Fruit fly (Drosophila melanogaster) whole organism, adult: Measurements from ENCODE around the gene RhoGEF64C.

Source experiments
- CG11617 ChIP-seq: fragments of 200-800 bp; sonication (Bioruptor generic); optimal IDR thresholded peaks from 2 replicates; lab custom pipeline; 2017; ENCODE audit warnings: mild to moderate bottlenecking, missing biosample characterization, missing genetic modification reagents, missing genetic modification characterization
- CG12768 ChIP-seq: fragments of 200-800 bp; sonication (Bioruptor generic); optimal IDR thresholded peaks from 2 replicates; lab custom pipeline; 2017; ENCODE audit warnings: missing biosample characterization, missing genetic modification characterization, mild to moderate bottlenecking, moderate library complexity, missing genetic modification reagents
- CG1620 ChIP-seq: fragments of 200-800 bp; sonication (Bioruptor generic); optimal IDR thresholded peaks from 2 replicates; lab custom pipeline; 2016; ENCODE audit warnings: missing biosample characterization, missing genetic modification characterization
- CG33017 ChIP-seq: fragments of 200-800 bp; sonication (Bioruptor generic); optimal IDR thresholded peaks from 2 replicates; lab custom pipeline; 2018; ENCODE audit warnings: missing biosample characterization, mild to moderate bottlenecking, missing genetic modification characterization, moderate library complexity
- CG5204 ChIP-seq: fragments of 200-800 bp; sonication (Bioruptor generic); optimal IDR thresholded peaks from 2 replicates; lab custom pipeline; 2016; ENCODE audit warnings: missing biosample characterization, missing genetic modification characterization
- Clk ChIP-seq: fragments of 200-800 bp; sonication (Bioruptor generic); optimal IDR thresholded peaks from 2 replicates; lab custom pipeline; 2017; ENCODE audit warnings: missing biosample characterization, missing genetic modification characterization
- Hr96 ChIP-seq: fragments of 200-800 bp; sonication (Bioruptor generic); optimal IDR thresholded peaks from 2 replicates; lab custom pipeline; 2016; ENCODE audit warnings: missing biosample characterization, missing genetic modification characterization
- Mnt ChIP-seq: fragments of 200-800 bp; sonication (Bioruptor generic); optimal IDR thresholded peaks from 2 replicates; lab custom pipeline; 2016; ENCODE audit warnings: missing biosample characterization, mild to moderate bottlenecking, missing genetic modification characterization
- cic ChIP-seq: fragments of 200-800 bp; sonication (Bioruptor generic); optimal IDR thresholded peaks from 2 replicates; lab custom pipeline; 2017; ENCODE audit warnings: missing biosample characterization, mild to moderate bottlenecking, missing genetic modification characterization, moderate library complexity
- kay ChIP-seq: fragments of 200-800 bp; sonication (Bioruptor generic); peaks from one replicate; lab custom pipeline; 2016; ENCODE audit warnings: missing biosample characterization, missing genetic modification characterization, borderline replicate concordance
- pad ChIP-seq: fragments of 200-800 bp; sonication (Bioruptor generic); optimal IDR thresholded peaks from 3 replicates; lab custom pipeline; 2017; ENCODE audit warnings: missing biosample characterization, missing genetic modification characterization, mild to moderate bottlenecking, moderate library complexity, missing genetic modification reagents
- tj ChIP-seq: fragments of 200-800 bp; sonication (Bioruptor generic); optimal IDR thresholded peaks from 3 replicates; lab custom pipeline; 2017; ENCODE audit warnings: missing biosample characterization, mild to moderate bottlenecking, missing genetic modification characterization, moderate library complexity
- toe ChIP-seq: fragments of 200-800 bp; sonication (Bioruptor generic); optimal IDR thresholded peaks from 2 replicates; lab custom pipeline; 2016; ENCODE audit warnings: missing biosample characterization, missing genetic modification characterization

- TF ChIP-seq CG1620 (no peak), pad (no peak), toe (GFP tag; lab: Kevin White, UChicago) (no peak), Clk (GFP tag; lab: Kevin White, UChicago) (no peak), kay (GFP tag; lab: Kevin White, UChicago) (no peak), Mnt (GFP tag; lab: Kevin White, UChicago) (no peak), CG5204 (GFP tag; lab: Kevin White, UChicago) (no peak), Hr96 (no peak), CG33017 (tag; lab: Kevin White, UChicago) (no peak), CG12768 (GFP tag; lab: Kevin White, UChicago) (no peak), tj (GFP tag; lab: Kevin White, UChicago) (no peak), cic (GFP tag; lab: Kevin White, UChicago) (no peak), CG11617 (GFP tag; lab: Kevin White, UChicago) (no peak)
These were observed 3.9 kb upstream of the RhoGEF64C start, which contains the start of gene CG7514 for dm6 chr3L:4688674-4689073.
